Worm (Caenorhabditis elegans) whole organism, L4 larva: Measurements from ENCODE around the gene T22B7.8.

Experiments used
- F26F4.8 ChIP-seq: fragments of 200-800 bp; sonication (Bioruptor generic); conservative IDR thresholded peaks from 2 replicates; pipeline ENCODE4 v1.3.6; 2022; ENCODE audit warnings: missing genetic modification characterization, missing compliant biosample characterization
- F37D6.2 ChIP-seq: sonication (generic microtip); optimal IDR thresholded peaks from 2 replicates; lab custom pipeline; 2016; ENCODE audit warnings: mild to moderate bottlenecking, missing genetic modification characterization, missing compliant biosample characterization
- R02D3.7 ChIP-seq: fragments of 150-350 bp; sonication (generic microtip); optimal IDR thresholded peaks from 3 replicates; lab custom pipeline; 2014; ENCODE audit warnings: missing biosample characterization, missing genetic modification characterization
- aha-1 ChIP-seq: fragments of 150-350 bp; peaks from one replicate; lab custom pipeline; 2014; ENCODE audit warnings: missing biosample characterization, missing genetic modification characterization
- aly-2 ChIP-seq: sonication (generic microtip); optimal IDR thresholded peaks from 2 replicates; lab custom pipeline; 2018; ENCODE audit warnings: missing biosample characterization, missing genetic modification characterization
- attf-4 ChIP-seq: sonication (generic microtip); optimal IDR thresholded peaks from 3 replicates; lab custom pipeline; 2017; ENCODE audit warnings: missing biosample characterization, missing genetic modification characterization
- cey-2 ChIP-seq: sonication (generic microtip); optimal IDR thresholded peaks from 3 replicates; lab custom pipeline; 2017; ENCODE audit warnings: missing genetic modification characterization, mild to moderate bottlenecking, missing compliant biosample characterization, antibody characterized with exemption, borderline replicate concordance; ENCODE audit not compliant: insufficient read depth
- dmd-6 ChIP-seq: fragments of 200-800 bp; sonication (Bioruptor generic); IDR thresholded peaks from 2 replicates; pipeline ENCODE4 v1.3.6; 2022; ENCODE audit warnings: missing genetic modification reagents, missing genetic modification characterization, missing compliant biosample characterization
- dpl-1 ChIP-seq: fragments of 150-350 bp; optimal IDR thresholded peaks from 2 replicates; lab custom pipeline; 2014; ENCODE audit warnings: missing biosample characterization, missing genetic modification reagents, missing genetic modification characterization
- duxl-1 ChIP-seq: sonication (generic microtip); optimal IDR thresholded peaks from 2 replicates; lab custom pipeline; 2016; ENCODE audit warnings: mild to moderate bottlenecking, missing genetic modification characterization, moderate library complexity, missing compliant biosample characterization; ENCODE audit not compliant: poor library complexity
- dve-1 ChIP-seq: sonication (generic microtip); optimal IDR thresholded peaks from 2 replicates; lab custom pipeline; 2017; ENCODE audit warnings: antibody characterized with exemption, mild to moderate bottlenecking, missing genetic modification characterization, missing compliant biosample characterization; ENCODE audit not compliant: insufficient read depth
- egl-43 ChIP-seq: fragments of 200-800 bp; sonication (Bioruptor generic); IDR thresholded peaks from 2 replicates; pipeline ENCODE4 v1.3.6; 2022; ENCODE audit warnings: missing genetic modification reagents, missing genetic modification characterization, missing compliant biosample characterization
- hlh-11 ChIP-seq: fragments of 200-800 bp; sonication (Bioruptor generic); optimal IDR thresholded peaks from 2 replicates; lab custom pipeline; 2018; ENCODE audit warnings: mild to moderate bottlenecking, missing genetic modification characterization, missing compliant biosample characterization
- hlh-30 ChIP-seq: sonication (generic microtip); optimal IDR thresholded peaks from 2 replicates; lab custom pipeline; 2017; ENCODE audit warnings: antibody characterized with exemption, mild to moderate bottlenecking, missing genetic modification characterization, missing compliant biosample characterization; ENCODE audit not compliant: insufficient read depth
- hmg-1.1 ChIP-seq: fragments of 200-800 bp; sonication (Bioruptor generic); IDR thresholded peaks from 2 replicates; pipeline ENCODE4 v1.3.6; 2022; ENCODE audit warnings: missing genetic modification reagents, missing genetic modification characterization, missing compliant biosample characterization
- lim-7 ChIP-seq: fragments of 200-800 bp; sonication (Bioruptor generic); IDR thresholded peaks from 2 replicates; pipeline ENCODE4 v1.3.6; 2022; ENCODE audit warnings: missing genetic modification characterization, missing compliant biosample characterization
- lin-38 ChIP-seq: fragments of 200-800 bp; sonication (Bioruptor generic); IDR thresholded peaks from 2 replicates; pipeline ENCODE4 v1.3.6; 2022; ENCODE audit warnings: missing genetic modification reagents, missing genetic modification characterization, missing compliant biosample characterization
- mdl-1 ChIP-seq, 2 experiments: fragments of 150-350 bp in 1 of 2; sonication (generic microtip) in 1 of 2; optimal IDR thresholded peaks; 2 replicates each; lab custom pipeline; 2014 to 2017; ENCODE audit warnings: missing biosample characterization in 2 of 2, missing genetic modification characterization in 2 of 2
- mes-2 ChIP-seq: sonication (generic microtip); optimal IDR thresholded peaks from 2 replicates; lab custom pipeline; 2016; ENCODE audit warnings: missing genotype, mild to moderate bottlenecking, missing genetic modification characterization, missing compliant biosample characterization; ENCODE audit not compliant: poor library complexity, severe bottlenecking
- mxl-3 ChIP-seq: fragments of 200-800 bp; sonication (Bioruptor generic); optimal IDR thresholded peaks from 2 replicates; lab custom pipeline; 2018; ENCODE audit warnings: mild to moderate bottlenecking, missing genetic modification characterization, missing compliant biosample characterization
- nhr-111 ChIP-seq: fragments of 200-800 bp; sonication (Bioruptor generic); optimal IDR thresholded peaks from 2 replicates; lab custom pipeline; 2018; ENCODE audit warnings: mild to moderate bottlenecking, missing genetic modification characterization, missing compliant biosample characterization
- nhr-28 ChIP-seq: fragments of 150-350 bp; optimal IDR thresholded peaks from 2 replicates; lab custom pipeline; 2014; ENCODE audit warnings: missing biosample characterization, missing genetic modification characterization
- nhr-48 ChIP-seq: sonication (generic microtip); optimal IDR thresholded peaks from 2 replicates; lab custom pipeline; 2016; ENCODE audit warnings: mild to moderate bottlenecking, missing genetic modification characterization, missing compliant biosample characterization
- nhr-76 ChIP-seq: fragments of 150-350 bp; optimal IDR thresholded peaks from 2 replicates; lab custom pipeline; 2014; ENCODE audit warnings: missing biosample characterization, missing genetic modification characterization
- saeg-2 ChIP-seq: fragments of 200-800 bp; sonication (Bioruptor generic); IDR thresholded peaks from 2 replicates; pipeline ENCODE4 v1.3.6; 2022; ENCODE audit warnings: missing genetic modification reagents, missing genetic modification characterization, missing compliant biosample characterization
- skn-1 ChIP-seq: fragments of 150-350 bp; optimal IDR thresholded peaks from 2 replicates; lab custom pipeline; 2014; ENCODE audit warnings: missing biosample characterization, missing genetic modification characterization
- snpc-1.2 ChIP-seq: fragments of 200-800 bp; sonication (Bioruptor generic); IDR thresholded peaks from 2 replicates; pipeline ENCODE4 v1.3.6; 2022; ENCODE audit warnings: missing genetic modification reagents, missing genetic modification characterization, missing compliant biosample characterization
- snpc-4 ChIP-seq: fragments of 150-350 bp; optimal IDR thresholded peaks from 2 replicates; lab custom pipeline; 2014; ENCODE audit warnings: missing biosample characterization, missing genetic modification characterization
- spr-1 ChIP-seq: sonication (generic microtip); optimal IDR thresholded peaks from 2 replicates; lab custom pipeline; 2016; ENCODE audit warnings: mild to moderate bottlenecking, missing genetic modification characterization, missing compliant biosample characterization
- unc-62 ChIP-seq, 3 experiments: fragments of 150-350 bp in 1 of 3; sonication (generic microtip); optimal IDR thresholded peaks in 2 of 3; peaks in 1 of 3; 1 replicate in 1 of 3; 2 replicates in 2 of 3; lab custom pipeline; 2014 to 2017; ENCODE audit warnings: missing biosample characterization in 3 of 3, missing genetic modification characterization in 3 of 3, missing genetic modification reagents in 3 of 3, missing genotype in 1 of 3
- zfp-3 ChIP-seq: fragments of 200-800 bp; sonication (Bioruptor generic); conservative IDR thresholded peaks from 2 replicates; pipeline ENCODE4 v1.3.6; 2022; ENCODE audit warnings: missing genetic modification reagents, missing genetic modification characterization, missing compliant biosample characterization
- zip-2 ChIP-seq: fragments of 150-350 bp; optimal IDR thresholded peaks from 2 replicates; lab custom pipeline; 2014; ENCODE audit warnings: missing biosample characterization, missing genetic modification characterization
- ztf-11 ChIP-seq: fragments of 150-350 bp; optimal IDR thresholded peaks from 2 replicates; lab custom pipeline; 2014; ENCODE audit warnings: missing biosample characterization, missing genetic modification characterization

T22B7.8 gene

DNA sequence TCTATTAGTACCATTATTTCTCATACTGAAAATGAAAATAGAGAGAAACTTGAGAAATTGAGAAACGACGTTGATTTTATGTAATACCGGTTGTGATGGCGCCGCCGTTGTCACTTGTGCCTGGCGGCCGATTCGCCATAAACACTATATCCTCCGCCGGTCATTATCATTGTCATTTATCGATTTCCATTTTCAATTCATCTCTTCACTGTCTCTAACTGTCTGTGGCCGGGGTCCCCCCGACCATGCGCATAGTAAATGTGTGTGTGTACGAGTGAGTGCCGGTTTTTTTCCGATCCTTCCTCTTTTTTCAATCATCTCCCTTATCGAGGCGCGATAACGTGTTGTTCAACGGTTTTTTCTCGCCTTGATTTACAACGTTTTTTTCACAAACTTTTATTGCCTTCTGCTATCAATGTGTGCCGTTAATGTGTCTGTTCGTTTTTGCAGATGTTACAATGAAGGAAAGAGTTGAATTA is 28.3 kb upstream of the T22B7.8 start, which contains the start of gene F14D12.1:
Gene F14D12.1, plus strand, starts transcription at position 429 of the 479 bp plus-strand sequence.
- no peak for TF ChIP-seq F37D6.2 (tag; lab: Kevin White, UChicago)
- peak; percentile 37 for TF ChIP-seq nhr-48 (tag; lab: Kevin White, UChicago)
- peak in 1 of 2 experiments; percentile 46 for TF ChIP-seq unc-62 (GFP tag; optimal IDR thresholded peaks at IDR 0.05 in 1 of 2; lab: Kevin White, UChicago)
- no peak for TF ChIP-seq unc-62 (tag; optimal IDR thresholded peaks at IDR 0.05; lab: Kevin White, UChicago)
- TF ChIP-seq attf-4 (tag; lab: Kevin White, UChicago) = no peak
- no peak for TF ChIP-seq zip-2 (tag; lab: Kevin White, UChicago)
- 0 out of 2 replicates have a peak, but pooled peaks have one; percentile 14 for TF ChIP-seq dmd-6 (GFP tag; lab: Robert Waterston, UW)
- TF ChIP-seq F26F4.8 (GFP tag; lab: Robert Waterston, UW) = no peak
- TF ChIP-seq ztf-11 = no peak
- TF ChIP-seq nhr-28 (tag; lab: Kevin White, UChicago) = peak; percentile 70
- TF ChIP-seq mxl-3 (GFP tag; lab: Kevin White, UChicago) = peak; percentile 76
- peak; percentile 32 for TF ChIP-seq hlh-30 (tag; lab: Kevin White, UChicago)
- TF ChIP-seq hlh-11 (tag; lab: Kevin White, UChicago) = peak; percentile 67
- TF ChIP-seq spr-1 (tag; lab: Kevin White, UChicago) = no peak
- peak; percentile 95 for TF ChIP-seq aha-1 (tag; lab: Kevin White, UChicago)
- TF ChIP-seq mdl-1 (tag; optimal IDR thresholded peaks at IDR 0.05; lab: Kevin White, UChicago) = peak in 1 of 2 experiments; percentile 30

DNA sequence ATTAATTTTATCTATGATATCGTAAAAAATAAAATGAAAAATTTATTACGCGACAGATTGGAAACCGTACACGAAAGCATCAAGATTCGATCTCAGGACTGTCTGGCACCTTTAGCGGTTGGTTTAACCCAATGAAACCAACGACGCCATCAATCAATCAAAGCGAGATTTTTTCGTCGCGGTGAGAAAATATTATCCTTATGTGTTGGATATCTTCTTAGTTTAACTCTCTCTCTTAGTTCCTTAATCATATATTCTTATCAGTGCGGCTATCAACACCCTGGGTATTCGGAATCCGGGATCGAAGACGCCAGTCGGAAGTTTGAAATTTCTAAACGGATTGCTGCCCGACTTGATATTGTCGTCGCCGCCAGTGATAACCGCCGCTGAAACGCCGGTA is 26.7 kb upstream of the T22B7.8 start:
- TF ChIP-seq lin-38 (GFP tag; lab: Robert Waterston, UW) (no peak), aly-2 (tag; lab: Kevin White, UChicago) (no peak), saeg-2 (GFP tag; lab: Robert Waterston, UW) (no peak), mes-2 (tag; lab: Kevin White, UChicago) (no peak)
- TF ChIP-seq, all 104 proteins: peak for 0

DNA sequence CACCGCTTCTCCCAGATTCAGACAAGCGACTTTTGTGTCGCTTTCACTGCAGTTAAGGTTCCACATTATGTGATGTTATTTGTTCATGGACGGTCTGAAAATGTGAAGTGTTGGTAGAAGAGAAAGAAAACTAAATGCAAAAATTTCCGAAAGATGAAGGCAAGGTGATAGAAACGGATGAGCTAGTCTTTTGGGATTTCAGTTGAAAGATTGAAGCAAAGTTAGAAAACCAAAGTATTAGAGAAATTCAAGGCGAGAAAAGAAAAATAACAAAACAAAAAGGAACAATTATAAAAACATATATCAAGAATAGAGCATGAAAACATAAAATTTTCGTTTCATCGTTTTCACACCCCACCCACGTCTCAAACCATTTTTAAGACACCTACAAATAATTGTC is 20.6 kb upstream of the T22B7.8 start, which contains the start of gene octr-1:
Gene octr-1, minus strand, starts transcription at position 101 of the 400 bp plus-strand sequence.
- no peak for TF ChIP-seq snpc-4 (tag; lab: Kevin White, UChicago)
- no peak for TF ChIP-seq mxl-3 (GFP tag; lab: Kevin White, UChicago)
- no peak for TF ChIP-seq skn-1 (tag; lab: Kevin White, UChicago)
- no peak for TF ChIP-seq duxl-1 (tag; lab: Kevin White, UChicago)
- no peak for TF ChIP-seq snpc-1.2 (GFP tag; lab: Robert Waterston, UW)
- TF ChIP-seq unc-62 (GFP tag; optimal IDR thresholded peaks at IDR 0.05 in 1 of 2; lab: Kevin White, UChicago) = no peak
- TF ChIP-seq unc-62 (tag; optimal IDR thresholded peaks at IDR 0.05; lab: Kevin White, UChicago) = no peak
- TF ChIP-seq nhr-76 = no peak
- TF ChIP-seq mes-2 (tag; lab: Kevin White, UChicago) = no peak
- TF ChIP-seq dpl-1 (GFP tag; lab: Kevin White, UChicago) = no peak
- no peak for TF ChIP-seq hmg-1.1 (GFP tag; lab: Robert Waterston, UW)
- TF ChIP-seq R02D3.7 = no peak
- TF ChIP-seq egl-43 (GFP tag; lab: Robert Waterston, UW) = no peak

DNA sequence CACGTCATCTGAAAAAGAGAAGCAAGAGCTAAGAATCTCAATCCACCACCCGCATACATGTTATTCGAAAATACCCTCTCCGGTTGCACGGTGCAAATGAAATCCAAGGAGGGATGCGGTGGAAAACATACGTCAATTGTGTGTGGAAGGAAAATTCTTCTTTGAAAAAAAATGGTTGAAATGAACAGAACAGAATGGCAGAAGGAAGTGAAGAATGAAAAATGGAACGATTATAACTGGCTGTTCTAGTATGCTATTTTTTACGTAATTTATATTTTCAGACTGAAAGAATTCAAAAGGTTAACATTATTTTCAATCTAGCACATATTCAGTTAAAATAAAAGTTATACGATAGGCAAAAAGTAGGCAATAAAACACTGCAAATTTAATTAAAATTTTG is 15.7 kb upstream of the T22B7.8 start:
- TF ChIP-seq nhr-111 = no peak
- no peak for TF ChIP-seq nhr-48 (tag; lab: Kevin White, UChicago)
- no peak for TF ChIP-seq zfp-3 (GFP tag; lab: Robert Waterston, UW)
- TF ChIP-seq dve-1 = no peak
- no peak for TF ChIP-seq cey-2
- no peak for TF ChIP-seq lim-7
- peak in 1 of 2 experiments; percentile 94 for TF ChIP-seq unc-62 (GFP tag; optimal IDR thresholded peaks at IDR 0.05 in 1 of 2; lab: Kevin White, UChicago)
- TF ChIP-seq unc-62 (tag; optimal IDR thresholded peaks at IDR 0.05; lab: Kevin White, UChicago) = no peak
- TF ChIP-seq, all 104 proteins: peak for 1
